Fruit fly (Drosophila melanogaster): ENCODE results near the gene CG17672.

Gene CG17672

dm6 chr3L:13032085-13032914 lies 3.5 kb downstream of the CG17672 start (continued):
- TF ChIP-seq crol (GFP tag; IDR thresholded peaks at IDR 0.05) (peak; percentile 24; the same call in 1 of the 2 replicates), CG17361 (GFP tag; IDR thresholded peaks at IDR 0.05) (peak; percentile 75), NC2β (GFP tag; optimal IDR thresholded peaks at IDR 0.05) (peak; percentile 26), CG11504 (tag; optimal IDR thresholded peaks at IDR 0.05) (peak; percentile 39), CG9817 (tag; optimal IDR thresholded peaks at IDR 0.05) (no peak), kah (GFP tag; optimal IDR thresholded peaks at IDR 0.05) (no peak), CG1602 (GFP tag; optimal IDR thresholded peaks at IDR 0.05) (no peak), dmrt99B (tag; optimal IDR thresholded peaks at IDR 0.05) (no peak), CG6813 (GFP tag; optimal IDR thresholded peaks at IDR 0.05) (no peak), Fer3 (tag; optimal IDR thresholded peaks at IDR 0.05) (no peak), CG10321 (GFP tag; IDR thresholded peaks at IDR 0.05) (no peak), wek (GFP tag; optimal IDR thresholded peaks at IDR 0.05) (peak; percentile 36), CG1792 (GFP tag; optimal IDR thresholded peaks at IDR 0.05) (no peak), Dfd (GFP tag; optimal IDR thresholded peaks at IDR 0.05) (no peak), sc (optimal IDR thresholded peaks at IDR 0.05) (no peak), sc (GFP tag; optimal IDR thresholded peaks at IDR 0.05) (no peak), CG18476 (GFP tag; optimal IDR thresholded peaks at IDR 0.05) (no peak), mirr (GFP tag; optimal IDR thresholded peaks at IDR 0.05) (no peak), CG7786 (GFP tag; optimal IDR thresholded peaks at IDR 0.05) (no peak), pum (GFP tag; optimal IDR thresholded peaks at IDR 0.05) (no peak), stc (GFP tag; IDR thresholded peaks at IDR 0.05) (no peak), Awh (GFP tag; IDR thresholded peaks at IDR 0.05) (no peak), CG11398 (GFP tag; optimal IDR thresholded peaks at IDR 0.05) (peak; percentile 2), maf-S (GFP tag; optimal IDR thresholded peaks at IDR 0.05) (no peak), CG2120 (GFP tag; optimal IDR thresholded peaks at IDR 0.05) (no peak), CG2116 (GFP tag; optimal IDR thresholded peaks at IDR 0.05) (no peak), ind (GFP tag; optimal IDR thresholded peaks at IDR 0.05) (peak; percentile 6), CG8944 (GFP tag; optimal IDR thresholded peaks at IDR 0.05) (no peak), CG34376 (GFP tag; optimal IDR thresholded peaks at IDR 0.05) (no peak), CG32532 (GFP tag; IDR thresholded peaks at IDR 0.05) (no peak), chinmo (GFP tag; IDR thresholded peaks at IDR 0.05; ENCODE audit: partially characterized antibody) (0 out of 4 replicates have a peak, but pooled peaks have one; percentile 66), gt (GFP tag; IDR thresholded peaks at IDR 0.05) (no peak), Ada2b (GFP tag; IDR thresholded peaks at IDR 0.05) (no peak), Adf1 (GFP tag; IDR thresholded peaks at IDR 0.05) (no peak), org-1 (GFP tag; optimal IDR thresholded peaks at IDR 0.05) (no peak), bigmax (GFP tag; optimal IDR thresholded peaks at IDR 0.05) (no peak), Asciz (GFP tag; optimal IDR thresholded peaks at IDR 0.05) (no peak), onecut (GFP tag; IDR thresholded peaks at IDR 0.05) (0 out of 2 replicates have a peak, but pooled peaks have one; percentile 24), fd96Cb (tag; optimal IDR thresholded peaks at IDR 0.05) (peak; percentile 28), Blimp-1 (GFP tag; optimal IDR thresholded peaks at IDR 0.05) (peak; percentile 62), slp2 (GFP tag; optimal IDR thresholded peaks at IDR 0.05) (no peak), CG3995 (GFP tag; optimal IDR thresholded peaks at IDR 0.05) (peak; percentile 96), Pdp1 (GFP tag; optimal IDR thresholded peaks at IDR 0.05) (peak in 1 of 2 experiments; percentile 9), Ptx1 (GFP tag; IDR thresholded peaks at IDR 0.05) (no peak), E2f2 (GFP tag; IDR thresholded peaks at IDR 0.05) (no peak), ac (GFP tag; optimal IDR thresholded peaks at IDR 0.05) (no peak), pb (GFP tag; optimal IDR thresholded peaks at IDR 0.05) (no peak), CG15601 (tag; optimal IDR thresholded peaks at IDR 0.05) (peak; percentile 93), CG3281 (GFP tag; optimal IDR thresholded peaks at IDR 0.05) (peak; percentile 1), az2 (GFP tag; optimal IDR thresholded peaks at IDR 0.05) (peak; percentile 4)

Data from whole organism, embryonic.